Fruit fly (Drosophila melanogaster) whole organism, embryonic: ENCODE measurements around the gene Jhbp12.

Experiments
- CG12744 ChIP-seq: fragments of 200-800 bp; sonication (Bioruptor generic); optimal IDR thresholded peaks from 2 replicates; lab custom pipeline; 2016; ENCODE audit warnings: missing biosample characterization, missing genetic modification characterization
- CG14014 ChIP-seq: fragments of 200-800 bp; sonication (Bioruptor generic); IDR thresholded peaks from 2 replicates; pipeline ENCODE4 v1.3.6; 2022; ENCODE audit warnings: missing biosample characterization, missing genetic modification characterization
- Stat92E ChIP-seq, 3 experiments: fragments of >200 bp in 2 of 3; fragments of 200-800 bp in 1 of 3; sonication (Bioruptor generic) in 1 of 3; optimal IDR thresholded peaks; 2 replicates each; lab custom pipeline; 2017 to 2019; ENCODE audit warnings: missing biosample characterization in 3 of 3, missing genetic modification characterization in 3 of 3, mild to moderate bottlenecking in 1 of 3, moderate library complexity in 1 of 3
- sob ChIP-seq: fragments of 200-800 bp; sonication (Bioruptor generic); IDR thresholded peaks from 2 replicates; pipeline ENCODE4 v1.3.6; 2022; ENCODE audit warnings: missing biosample characterization, missing genetic modification characterization

dm6 chr3R:24525983-24526661 is 1.5 kb downstream of the Jhbp12 start:
- TF ChIP-seq CG14014 (GFP tag; lab: Robert Waterston, UW) (no peak), CG12744 (GFP tag; lab: Kevin White, UChicago) (no peak), sob (GFP tag; lab: Robert Waterston, UW) (no peak), Stat92E (GFP tag; optimal IDR thresholded peaks at IDR 0.05; lab: Kevin White, UChicago) (no peak)
